Worm (Caenorhabditis elegans): ENCODE results near the gene srbc-40.
A peak's percentile ranks its signal among the peaks of the same experiment; 100 is the strongest.

The srbc-40 gene

DNA sequence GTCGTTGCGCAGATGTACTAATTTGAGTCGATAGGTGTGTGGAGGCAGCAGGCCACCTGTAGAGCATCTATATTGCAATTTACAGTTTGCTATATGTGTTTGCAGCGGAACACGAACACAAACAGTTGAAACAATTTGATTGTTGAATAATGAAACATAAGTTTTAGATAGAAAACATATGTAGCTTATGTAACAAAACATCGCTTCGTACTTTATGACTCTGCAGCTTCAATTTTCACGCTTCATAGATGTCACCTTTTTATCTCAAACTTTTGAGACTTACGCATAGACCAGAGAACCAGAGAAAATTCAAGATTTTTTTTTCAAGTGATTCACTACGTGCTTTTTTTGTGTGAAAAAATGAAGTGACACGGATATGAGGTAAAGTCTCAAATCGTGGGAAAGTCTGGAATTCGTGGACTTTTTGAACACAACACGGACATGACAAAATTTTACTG is 4.3 kb upstream of the srbc-40 start, which contains the start of gene fbxb-72 (continued):
- TF ChIP-seq ceh-8 (GFP tag; optimal IDR thresholded peaks at IDR 0.05) (no peak), ceh-63 (GFP tag; optimal IDR thresholded peaks at IDR 0.05) (no peak), nhr-47 (tag; optimal IDR thresholded peaks at IDR 0.05) (peak; percentile 68), lsy-2 (tag; optimal IDR thresholded peaks at IDR 0.05) (peak; percentile 51 to 58), tbx-2 (tag; optimal IDR thresholded peaks at IDR 0.05) (peak; percentile 69), nhr-85 (tag) (no peak), tlp-1 (tag; optimal IDR thresholded peaks at IDR 0.05) (no peak), vab-15 (tag; optimal IDR thresholded peaks at IDR 0.05) (no peak), xbp-1 (tag; optimal IDR thresholded peaks at IDR 0.05) (no peak), aha-1 (tag; optimal IDR thresholded peaks at IDR 0.05) (no peak), grh-1 (GFP tag; IDR thresholded peaks at IDR 0.05) (no peak), Y116A8C.19 (tag; optimal IDR thresholded peaks at IDR 0.05; ENCODE audit: borderline replicate concordance) (no peak), ceh-90 (tag; optimal IDR thresholded peaks at IDR 0.05) (no peak), hlh-4 (tag; optimal IDR thresholded peaks at IDR 0.05) (no peak), unc-130 (tag; optimal IDR thresholded peaks at IDR 0.05) (no peak), nhr-11 (tag; optimal IDR thresholded peaks at IDR 0.05) (peak; percentile 17), unc-30 (tag; optimal IDR thresholded peaks at IDR 0.05) (no peak), nhr-19 (GFP tag; conservative IDR thresholded peaks at IDR 0.05) (peak; percentile 70), nhr-90 (tag; optimal IDR thresholded peaks at IDR 0.05; ENCODE audit: poor library complexity) (peak; percentile 76), nhr-28 (tag; optimal IDR thresholded peaks at IDR 0.05) (no peak), aly-2 (tag; optimal IDR thresholded peaks at IDR 0.05) (peak; percentile 100), snu-23 (GFP tag; optimal IDR thresholded peaks at IDR 0.05) (peak; percentile 78), snpc-4 (tag; optimal IDR thresholded peaks at IDR 0.05) (no peak), efl-3 (GFP tag; optimal IDR thresholded peaks at IDR 0.05) (no peak), isw-1 (GFP tag; IDR thresholded peaks at IDR 0.05) (no peak), fkh-4 (tag; optimal IDR thresholded peaks at IDR 0.05; ENCODE audit: borderline replicate concordance) (no peak), pag-3 (tag; optimal IDR thresholded peaks at IDR 0.05; ENCODE audit: borderline replicate concordance, insufficient read depth) (no peak), unc-86 (tag; optimal IDR thresholded peaks at IDR 0.05) (no peak), zip-4 (GFP tag; optimal IDR thresholded peaks at IDR 0.05) (peak; percentile 23), ztf-4 (tag; optimal IDR thresholded peaks at IDR 0.05) (peak; percentile 85), sptf-1 (tag; optimal IDR thresholded peaks at IDR 0.05) (no peak), jun-1 (tag; optimal IDR thresholded peaks at IDR 0.05) (peak; percentile 48), unc-98 (GFP tag; IDR thresholded peaks at IDR 0.05) (no peak), skn-1 (tag; optimal IDR thresholded peaks at IDR 0.05) (no peak), mef-2 (tag; optimal IDR thresholded peaks at IDR 0.05) (no peak), fkh-8 (tag; optimal IDR thresholded peaks at IDR 0.05) (peak; percentile 46), pqm-1 (tag; optimal IDR thresholded peaks at IDR 0.05) (no peak), swsn-7 (tag; optimal IDR thresholded peaks at IDR 0.05) (peak; percentile 7)

DNA sequence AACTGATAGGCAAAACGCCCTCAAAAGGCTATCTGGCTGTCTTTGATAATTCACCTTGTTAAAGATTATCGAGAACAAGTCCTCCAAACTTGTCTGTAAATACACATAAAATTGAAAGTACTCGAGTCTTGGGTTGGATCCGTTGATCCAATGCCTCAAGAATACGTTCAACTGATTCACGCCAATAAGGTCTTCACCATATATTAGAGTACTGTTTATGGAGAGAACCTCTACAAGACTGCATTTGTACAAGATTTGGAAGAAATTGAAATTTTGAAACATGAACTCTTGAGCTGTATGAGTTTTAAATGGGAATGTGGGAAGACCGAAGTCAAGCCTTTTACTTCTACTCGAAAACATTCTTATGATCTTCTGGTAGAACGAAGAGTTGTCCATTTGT is 3.3 kb upstream of the srbc-40 start:
- TF ChIP-seq lir-3 (tag; optimal IDR thresholded peaks at IDR 0.05; ENCODE audit: poor library complexity) (no peak), sup-37 (GFP tag; optimal IDR thresholded peaks at IDR 0.05) (no peak), zag-1 (tag; optimal IDR thresholded peaks at IDR 0.05) (no peak), nhr-20 (tag; optimal IDR thresholded peaks at IDR 0.05) (no peak), xbp-1 (tag; optimal IDR thresholded peaks at IDR 0.05) (no peak), nhr-19 (GFP tag; conservative IDR thresholded peaks at IDR 0.05) (no peak), Y116A8C.19 (tag; optimal IDR thresholded peaks at IDR 0.05; ENCODE audit: borderline replicate concordance) (no peak), mdl-1 (tag; optimal IDR thresholded peaks at IDR 0.05) (no peak), tlp-1 (tag; optimal IDR thresholded peaks at IDR 0.05) (no peak), mep-1 (tag; optimal IDR thresholded peaks at IDR 0.05) (no peak), nhr-85 (tag) (no peak), ceh-88 (GFP tag; IDR thresholded peaks at IDR 0.05) (no peak), nhr-47 (tag; optimal IDR thresholded peaks at IDR 0.05) (no peak), ztf-4 (tag; optimal IDR thresholded peaks at IDR 0.05) (no peak), ceh-82 (tag; optimal IDR thresholded peaks at IDR 0.05) (no peak), fkh-10 (GFP tag; optimal IDR thresholded peaks at IDR 0.05) (no peak), egl-27 (tag; optimal IDR thresholded peaks at IDR 0.05) (no peak), nhr-11 (tag; optimal IDR thresholded peaks at IDR 0.05) (no peak), lin-39 (tag; optimal IDR thresholded peaks at IDR 0.05) (no peak), unc-130 (tag; optimal IDR thresholded peaks at IDR 0.05) (no peak)

Data from whole organism, L1 larva.